Worm (Caenorhabditis elegans) whole organism, late embryonic: ENCODE measurements around the gene ssl-1.
A peak's percentile ranks its signal among the peaks of the same experiment; 100 is the strongest.

Experiments used
- C08G9.2 ChIP-seq: sonication (generic microtip); optimal IDR thresholded peaks from 2 replicates; lab custom pipeline; 2016; ENCODE audit warnings: mild to moderate bottlenecking, missing genetic modification characterization, moderate library complexity, missing compliant biosample characterization
- C38D4.7 ChIP-seq: fragments of 200-800 bp; sonication (Bioruptor generic); optimal IDR thresholded peaks from 2 replicates; lab custom pipeline; 2018; ENCODE audit warnings: mild to moderate bottlenecking, missing genetic modification characterization, moderate library complexity, missing compliant biosample characterization
- K02D7.2 ChIP-seq: sonication (generic microtip); optimal IDR thresholded peaks from 2 replicates; lab custom pipeline; 2017; ENCODE audit warnings: mild to moderate bottlenecking, missing genetic modification characterization, missing compliant biosample characterization
- K09A11.1 ChIP-seq: sonication (generic microtip); optimal IDR thresholded peaks from 2 replicates; lab custom pipeline; 2017; ENCODE audit warnings: antibody characterized with exemption, mild to moderate bottlenecking, missing genetic modification characterization, missing compliant biosample characterization; ENCODE audit not compliant: insufficient read depth
- Y22D7AL.16 ChIP-seq: sonication (generic microtip); optimal IDR thresholded peaks from 2 replicates; lab custom pipeline; 2016; ENCODE audit warnings: missing genetic modification characterization, missing compliant biosample characterization
- ahr-1 ChIP-seq: sonication (generic microtip); optimal IDR thresholded peaks from 2 replicates; lab custom pipeline; 2016; ENCODE audit warnings: missing genetic modification characterization, missing compliant biosample characterization
- ceh-14 ChIP-seq: sonication (generic microtip); optimal IDR thresholded peaks from 2 replicates; lab custom pipeline; 2016; ENCODE audit warnings: missing genotype, missing genetic modification characterization, missing compliant biosample characterization
- ceh-22 ChIP-seq: sonication (generic microtip); optimal IDR thresholded peaks from 2 replicates; lab custom pipeline; 2017; ENCODE audit warnings: missing biosample characterization, missing genetic modification characterization
- ceh-30 ChIP-seq: fragments of 150-350 bp; optimal IDR thresholded peaks from 2 replicates; lab custom pipeline; 2014; ENCODE audit warnings: missing biosample characterization, missing genetic modification characterization
- ceh-31 ChIP-seq: sonication (generic microtip); optimal IDR thresholded peaks from 2 replicates; lab custom pipeline; 2016; ENCODE audit warnings: missing genetic modification characterization, missing compliant biosample characterization
- ceh-45 ChIP-seq: fragments of 200-800 bp; sonication (Bioruptor generic); IDR thresholded peaks from 2 replicates; pipeline ENCODE4 v1.3.6; 2022; ENCODE audit warnings: missing genetic modification reagents, missing genetic modification characterization, missing compliant biosample characterization
- ceh-48 ChIP-seq: sonication (generic microtip); optimal IDR thresholded peaks from 2 replicates; lab custom pipeline; 2016; ENCODE audit warnings: missing genetic modification characterization, inconsistent platforms, missing compliant biosample characterization
- ceh-9 ChIP-seq: sonication (generic microtip); optimal IDR thresholded peaks from 2 replicates; lab custom pipeline; 2016; ENCODE audit warnings: mild to moderate bottlenecking, missing genetic modification characterization, inconsistent platforms, missing compliant biosample characterization
- che-1 ChIP-seq: sonication (generic microtip); optimal IDR thresholded peaks from 2 replicates; lab custom pipeline; 2016; ENCODE audit warnings: mild to moderate bottlenecking, missing genetic modification characterization, missing compliant biosample characterization
- dve-1 ChIP-seq: sonication (generic microtip); optimal IDR thresholded peaks from 2 replicates; lab custom pipeline; 2017; ENCODE audit warnings: antibody characterized with exemption, mild to moderate bottlenecking, missing genetic modification characterization, missing compliant biosample characterization
- elt-2 ChIP-seq: sonication (generic microtip); optimal IDR thresholded peaks from 2 replicates; lab custom pipeline; 2016; ENCODE audit warnings: missing genetic modification reagents, missing genetic modification characterization, missing compliant biosample characterization
- ets-4 ChIP-seq: sonication (generic microtip); optimal IDR thresholded peaks from 2 replicates; lab custom pipeline; 2016; ENCODE audit warnings: missing genetic modification characterization, missing compliant biosample characterization
- fkh-10 ChIP-seq: fragments of 150-350 bp; optimal IDR thresholded peaks from 2 replicates; lab custom pipeline; 2014; ENCODE audit warnings: missing biosample characterization, missing genetic modification reagents, missing genetic modification characterization
- hlh-6 ChIP-seq: sonication (generic microtip); optimal IDR thresholded peaks from 2 replicates; lab custom pipeline; 2016; ENCODE audit warnings: missing genotype, missing genetic modification characterization, missing compliant biosample characterization
- hlh-8 ChIP-seq: sonication (generic microtip); optimal IDR thresholded peaks from 2 replicates; lab custom pipeline; 2016; ENCODE audit warnings: missing genotype, missing genetic modification characterization, missing compliant biosample characterization
- madf-2 ChIP-seq: sonication (generic microtip); optimal IDR thresholded peaks from 2 replicates; lab custom pipeline; 2017; ENCODE audit warnings: missing genetic modification characterization, missing compliant biosample characterization
- mec-3 ChIP-seq: sonication (generic microtip); optimal IDR thresholded peaks from 2 replicates; lab custom pipeline; 2016; ENCODE audit warnings: borderline replicate concordance, missing genetic modification characterization, missing compliant biosample characterization
- nfya-1 ChIP-seq: sonication (generic microtip); optimal IDR thresholded peaks from 2 replicates; lab custom pipeline; 2017; ENCODE audit warnings: missing genetic modification characterization, mild to moderate bottlenecking, missing compliant biosample characterization, antibody characterized with exemption, moderate library complexity
- nhr-11 ChIP-seq: fragments of 150-350 bp; optimal IDR thresholded peaks from 2 replicates; lab custom pipeline; 2014; ENCODE audit warnings: missing biosample characterization, missing genetic modification characterization
- nhr-232 ChIP-seq: sonication (generic microtip); optimal IDR thresholded peaks from 2 replicates; lab custom pipeline; 2016; ENCODE audit warnings: missing genetic modification characterization, missing compliant biosample characterization
- npax-4 ChIP-seq: sonication (generic microtip); optimal IDR thresholded peaks from 2 replicates; lab custom pipeline; 2016; ENCODE audit warnings: missing genetic modification characterization, missing compliant biosample characterization
- pag-3 ChIP-seq: sonication (generic microtip); optimal IDR thresholded peaks from 2 replicates; lab custom pipeline; 2016; ENCODE audit warnings: missing compliant biosample characterization, missing genetic modification characterization, borderline replicate concordance
- pax-1 ChIP-seq: fragments of 150-350 bp; optimal IDR thresholded peaks from 2 replicates; lab custom pipeline; 2014; ENCODE audit warnings: missing biosample characterization, missing genetic modification characterization
- pqm-1 ChIP-seq: sonication (generic microtip); optimal IDR thresholded peaks from 2 replicates; lab custom pipeline; 2016; ENCODE audit warnings: missing genetic modification characterization, missing compliant biosample characterization
- pros-1 ChIP-seq: fragments of 150-350 bp; optimal IDR thresholded peaks from 2 replicates; lab custom pipeline; 2014; ENCODE audit warnings: missing biosample characterization, missing genetic modification reagents, missing genetic modification characterization
- ref-2 ChIP-seq: sonication (generic microtip); optimal IDR thresholded peaks from 2 replicates; lab custom pipeline; 2016; ENCODE audit warnings: missing genetic modification characterization, missing compliant biosample characterization
- rnt-1 ChIP-seq: sonication (generic microtip); optimal IDR thresholded peaks from 2 replicates; lab custom pipeline; 2016; ENCODE audit warnings: missing genetic modification characterization, missing compliant biosample characterization
- sox-4 ChIP-seq: sonication (generic microtip); optimal IDR thresholded peaks from 2 replicates; lab custom pipeline; 2017; ENCODE audit warnings: mild to moderate bottlenecking, missing genetic modification characterization, inconsistent platforms, missing compliant biosample characterization
- syd-9 ChIP-seq: sonication (generic microtip); optimal IDR thresholded peaks from 2 replicates; lab custom pipeline; 2016; ENCODE audit warnings: mild to moderate bottlenecking, missing genetic modification characterization, moderate library complexity, missing compliant biosample characterization
- unc-42 ChIP-seq: sonication (generic microtip); optimal IDR thresholded peaks from 2 replicates; lab custom pipeline; 2016; ENCODE audit warnings: missing genotype, missing genetic modification characterization, missing compliant biosample characterization
- unc-55 ChIP-seq: sonication (generic microtip); optimal IDR thresholded peaks from 2 replicates; lab custom pipeline; 2017; ENCODE audit warnings: missing biosample characterization, missing genetic modification reagents, missing genetic modification characterization
- unc-86 ChIP-seq: sonication (generic microtip); optimal IDR thresholded peaks from 2 replicates; lab custom pipeline; 2016; ENCODE audit warnings: missing genetic modification characterization, missing compliant biosample characterization

The ssl-1 gene

DNA sequence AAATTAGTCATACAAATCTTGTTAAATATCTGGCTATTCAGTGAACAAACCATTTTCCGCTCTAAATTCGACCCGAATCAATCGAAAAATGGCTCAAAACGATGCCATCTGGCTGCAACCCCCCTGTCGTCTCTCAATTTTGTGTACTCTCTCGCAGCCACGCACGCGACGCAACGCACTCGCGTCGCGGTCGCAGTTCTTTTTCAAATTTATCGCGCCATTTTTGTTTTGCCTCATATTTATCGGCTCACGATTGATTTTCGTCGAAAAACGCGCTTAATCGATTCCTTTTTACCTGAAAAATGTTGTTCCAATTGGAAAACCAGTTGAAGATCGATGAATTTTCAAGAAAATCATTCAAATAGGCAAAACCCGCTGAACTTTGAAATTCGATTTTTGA lies 504 bp upstream of the ssl-1 start:
- TF ChIP-seq nhr-11 (no peak), nfya-1 (tag; lab: Kevin White, UChicago) (peak; percentile 69), unc-55 (no peak), elt-2 (tag; lab: Kevin White, UChicago) (peak; percentile 35), ceh-9 (no peak)
- TF ChIP-seq, all 69 proteins: peak for 2

ce11 chrIII:12728149-12728548 lies 13.8 kb downstream of the ssl-1 start:
- no peak for TF ChIP-seq sox-4 (tag; lab: Kevin White, UChicago)
- no peak for TF ChIP-seq nhr-232
- TF ChIP-seq hlh-6 (tag; lab: Kevin White, UChicago) = no peak
- TF ChIP-seq ets-4 (tag; lab: Kevin White, UChicago) = no peak
- TF ChIP-seq ceh-48 (tag; lab: Kevin White, UChicago) = no peak
- no peak for TF ChIP-seq ref-2 (tag; lab: Kevin White, UChicago)
- TF ChIP-seq syd-9 (tag; lab: Kevin White, UChicago) = no peak
- TF ChIP-seq pqm-1 (tag; lab: Kevin White, UChicago) = no peak
- TF ChIP-seq pag-3 (tag; lab: Kevin White, UChicago) = no peak
- TF ChIP-seq hlh-8 (tag; lab: Kevin White, UChicago) = no peak
- TF ChIP-seq pax-1 = no peak
- no peak for TF ChIP-seq ahr-1
- no peak for TF ChIP-seq ceh-45 (GFP tag; lab: Robert Waterston, UW)
- no peak for TF ChIP-seq madf-2 (tag; lab: Kevin White, UChicago)
- TF ChIP-seq ceh-30 (tag; lab: Kevin White, UChicago) = no peak
- no peak for TF ChIP-seq Y22D7AL.16 (tag; lab: Kevin White, UChicago)
- TF ChIP-seq C08G9.2 (tag; lab: Kevin White, UChicago) = no peak
- TF ChIP-seq fkh-10 = no peak

ce11 chrIII:12738935-12739334 lies 24.6 kb downstream of the ssl-1 start:
- TF ChIP-seq mec-3 (tag; lab: Kevin White, UChicago) (no peak), npax-4 (tag; lab: Kevin White, UChicago) (no peak), C38D4.7 (GFP tag; lab: Kevin White, UChicago) (no peak), elt-2 (tag; lab: Kevin White, UChicago) (no peak), K09A11.1 (no peak), pax-1 (no peak), che-1 (tag; lab: Kevin White, UChicago) (no peak), K02D7.2 (tag; lab: Kevin White, UChicago) (no peak), ceh-22 (tag; lab: Kevin White, UChicago) (no peak), dve-1 (tag; lab: Kevin White, UChicago) (no peak), syd-9 (tag; lab: Kevin White, UChicago) (no peak), rnt-1 (no peak), unc-86 (tag; lab: Kevin White, UChicago) (no peak), pros-1 (tag; lab: Kevin White, UChicago) (no peak), hlh-8 (tag; lab: Kevin White, UChicago) (no peak)

DNA sequence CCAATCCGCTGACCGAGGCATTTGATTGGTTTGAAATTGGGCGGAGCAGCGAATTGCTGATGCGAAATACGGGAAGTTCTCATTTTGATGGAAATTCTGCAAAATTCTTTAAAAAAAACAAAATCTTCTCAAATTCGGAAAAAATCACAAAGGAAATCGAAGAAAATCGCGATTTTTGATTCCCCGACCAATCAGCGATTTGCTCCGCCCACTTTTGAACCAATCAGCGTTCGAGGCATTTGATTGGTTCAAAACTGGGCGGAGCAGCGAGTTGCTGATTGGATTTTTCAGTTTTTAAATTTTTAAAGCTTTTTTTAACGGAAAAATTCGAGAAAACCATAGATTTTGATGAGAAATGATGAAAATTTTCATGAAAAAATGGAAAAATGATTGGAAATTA lies 25.9 kb downstream of the ssl-1 start:
- TF ChIP-seq nfya-1 (tag; lab: Kevin White, UChicago) (peak; percentile 70), ceh-31 (no peak)

- TF ChIP-seq unc-42 (tag; lab: Kevin White, UChicago) (no peak), ceh-14 (tag; lab: Kevin White, UChicago) (no peak)
- TF ChIP-seq, all 69 proteins: peak for 0
Measured at ce11 chrIII:12743515-12743914, 29.1 kb downstream of the ssl-1 start.
